Worm (Caenorhabditis elegans): ENCODE results near the gene tag-325.

tag-325 gene

ce11 chrIII:4756983-4757382 is 39.7 kb upstream of the tag-325 start, which contains the start of gene fbxl-2 (continued):
- TF ChIP-seq pha-4 (GFP tag; IDR thresholded peaks at IDR 0.05) (no peak), pha-4 (tag; optimal IDR thresholded peaks at IDR 0.05) (no peak), hlh-11 (tag; optimal IDR thresholded peaks at IDR 0.05) (peak; percentile 89), nhr-102 (tag; optimal IDR thresholded peaks at IDR 0.05) (peak; percentile 96), fkh-10 (GFP tag; optimal IDR thresholded peaks at IDR 0.05) (peak; percentile 96), F49E8.2 (tag; optimal IDR thresholded peaks at IDR 0.05; ENCODE audit: borderline replicate concordance) (peak; percentile 28), snpc-4 (tag; optimal IDR thresholded peaks at IDR 0.05) (no peak), arid-1 (GFP tag; conservative IDR thresholded peaks at IDR 0.05) (peak; percentile 88), nhr-11 (tag; optimal IDR thresholded peaks at IDR 0.05) (peak; percentile 90), daf-8 (GFP tag; IDR thresholded peaks at IDR 0.05) (no peak), hlh-30 (tag; optimal IDR thresholded peaks at IDR 0.05; ENCODE audit: insufficient read depth) (peak; percentile 90), ceh-62 (tag; optimal IDR thresholded peaks at IDR 0.05) (no peak), ceh-32 (tag; optimal IDR thresholded peaks at IDR 0.05; ENCODE audit: poor library complexity) (peak; percentile 44), Y105C5A.15 (GFP tag; IDR thresholded peaks at IDR 0.05) (peak; percentile 75; the same call in 1 of the 2 replicates), lir-3 (tag; optimal IDR thresholded peaks at IDR 0.05) (no peak), egl-27 (tag; optimal IDR thresholded peaks at IDR 0.05) (no peak), nhr-237 (tag; optimal IDR thresholded peaks at IDR 0.05) (no peak), mxl-2 (GFP tag; conservative IDR thresholded peaks at IDR 0.05) (0 out of 2 replicates have a peak, but pooled peaks have one; percentile 57), lin-15B (tag; optimal IDR thresholded peaks at IDR 0.05) (peak; percentile 79), saeg-2 (GFP tag; IDR thresholded peaks at IDR 0.05) (peak; percentile 84), ama-1 (optimal IDR thresholded peaks at IDR 0.05) (peak; percentile 59), madf-5 (GFP tag; IDR thresholded peaks at IDR 0.05) (peak in 1 of 2 experiments; percentile 73; a peak in 1 of 4 replicates), madf-9 (GFP tag; conservative IDR thresholded peaks at IDR 0.05) (peak; percentile 82), mdl-1 (tag; optimal IDR thresholded peaks at IDR 0.05) (peak in 1 of 2 experiments; percentile 59), nhr-41 (GFP tag; IDR thresholded peaks at IDR 0.05) (peak; percentile 51; the same call in 1 of the 2 replicates), dmd-8 (GFP tag; IDR thresholded peaks at IDR 0.05) (0 out of 2 replicates have a peak, but pooled peaks have one; percentile 24), Y48G9A.11 (GFP tag; IDR thresholded peaks at IDR 0.05) (peak; percentile 73), lin-13 (GFP tag; optimal IDR thresholded peaks at IDR 0.05) (peak; percentile 94), ces-1 (GFP tag; optimal IDR thresholded peaks at IDR 0.05) (no peak), F10B5.3 (tag; optimal IDR thresholded peaks at IDR 0.05) (peak; percentile 83), jun-1 (tag; optimal IDR thresholded peaks at IDR 0.05) (peak; percentile 65)

- TF ChIP-seq T26A8.4 (GFP tag; IDR thresholded peaks at IDR 0.05) (no peak), hlh-30 (tag; optimal IDR thresholded peaks at IDR 0.05; ENCODE audit: insufficient read depth) (no peak), fkh-10 (GFP tag; optimal IDR thresholded peaks at IDR 0.05) (no peak), madf-5 (GFP tag; IDR thresholded peaks at IDR 0.05) (no peak), nhr-6 (tag; optimal IDR thresholded peaks at IDR 0.05) (no peak), set-16 (GFP tag; IDR thresholded peaks at IDR 0.05) (peak; percentile 78)
Measured at ce11 chrIII:4762846-4763245, 33.8 kb upstream of the tag-325 start.

DNA sequence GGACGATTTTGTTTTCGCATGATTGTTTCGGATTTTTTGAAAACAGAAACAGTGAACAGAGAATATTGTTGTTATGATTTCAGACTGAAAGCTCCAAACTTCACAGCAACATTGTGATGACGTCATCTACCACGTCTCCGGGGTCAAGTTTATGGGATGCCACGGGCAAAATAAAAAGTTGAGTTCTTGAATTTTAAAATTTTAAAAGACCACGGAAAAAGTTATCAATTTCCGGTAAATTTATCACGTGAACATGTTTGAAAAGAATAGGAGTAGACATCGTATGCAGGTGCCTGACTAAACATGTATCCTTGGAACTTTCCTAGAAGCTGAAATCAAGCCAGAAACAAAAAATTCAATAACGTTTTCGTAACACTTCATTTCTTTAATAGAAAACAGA is 33.1 kb upstream of the tag-325 start, which contains the start of gene B0393.4:
TSS of gene B0393.4 (minus strand) at position 101 of the 400 bp plus-strand sequence.
- no peak for TF ChIP-seq F49E8.2 (tag; optimal IDR thresholded peaks at IDR 0.05; ENCODE audit: borderline replicate concordance)
- no peak for TF ChIP-seq vab-7 (GFP tag; IDR thresholded peaks at IDR 0.05)
- TF ChIP-seq fkh-10 (GFP tag; optimal IDR thresholded peaks at IDR 0.05): no peak
- no peak for TF ChIP-seq lin-1 (GFP tag; IDR thresholded peaks at IDR 0.05)
- no peak for TF ChIP-seq zfp-3 (GFP tag; conservative IDR thresholded peaks at IDR 0.05)
- TF ChIP-seq F37D6.2 (tag; optimal IDR thresholded peaks at IDR 0.05): no peak
- TF ChIP-seq dve-1 (tag; optimal IDR thresholded peaks at IDR 0.05; ENCODE audit: insufficient read depth): no peak
- TF ChIP-seq tra-1 (GFP tag; IDR thresholded peaks at IDR 0.05): no peak
- no peak for TF ChIP-seq ceh-20 (GFP tag; IDR thresholded peaks at IDR 0.05)
- no peak for TF ChIP-seq egl-43 (GFP tag; IDR thresholded peaks at IDR 0.05)
- no peak for TF ChIP-seq nhr-237 (tag; optimal IDR thresholded peaks at IDR 0.05)
- TF ChIP-seq Y5F2A.4 (GFP tag; optimal IDR thresholded peaks at IDR 0.05): no peak
- TF ChIP-seq D1046.2 (GFP tag; IDR thresholded peaks at IDR 0.05): no peak
- no peak for TF ChIP-seq ama-1 (optimal IDR thresholded peaks at IDR 0.05)
- no peak for TF ChIP-seq daf-16 (GFP tag; optimal IDR thresholded peaks at IDR 0.05)
- TF ChIP-seq daf-16 (tag; optimal IDR thresholded peaks at IDR 0.05): no peak
- no peak for TF ChIP-seq lir-3 (tag; optimal IDR thresholded peaks at IDR 0.05)
- no peak for TF ChIP-seq hlh-30 (tag; optimal IDR thresholded peaks at IDR 0.05; ENCODE audit: insufficient read depth)
- TF ChIP-seq nhr-10 (tag; optimal IDR thresholded peaks at IDR 0.05): no peak

All from whole organism, L4 larva.